Fruit fly (Drosophila melanogaster) whole organism, prepupa: Measurements from ENCODE around the gene Rabex-5.

ENCODE experiments used
- CG6808 ChIP-seq: fragments of 200-800 bp; sonication (Bioruptor generic); optimal IDR thresholded peaks from 3 replicates; lab custom pipeline; 2017; ENCODE audit warnings: missing biosample characterization, missing genetic modification characterization, mild to moderate bottlenecking, moderate library complexity, missing genetic modification reagents
- CG7368 ChIP-seq: fragments of 200-800 bp; sonication (Bioruptor generic); optimal IDR thresholded peaks from 3 replicates; lab custom pipeline; 2016; ENCODE audit warnings: missing biosample characterization, missing genetic modification characterization

- TF ChIP-seq CG6808 (no peak), CG7368 (GFP tag; lab: Kevin White, UChicago) (no peak)
Observed at dm6 chr3L:1247627-1248295, 48.0 kb upstream of the Rabex-5 start, which contains the start of the genes Psf1 and Sac1.
